Fruit fly (Drosophila melanogaster) whole organism, embryonic: ENCODE results near the gene elgi.

ENCODE experiments used
- ATbp ChIP-seq: fragments of 200-800 bp; sonication (Bioruptor generic); optimal IDR thresholded peaks from 2 replicates; lab custom pipeline; 2017; ENCODE audit warnings: missing biosample characterization, mild to moderate bottlenecking, missing genetic modification characterization, missing genetic modification reagents
- Asciz ChIP-seq: fragments of 200-800 bp; sonication (Bioruptor generic); optimal IDR thresholded peaks from 2 replicates; lab custom pipeline; 2017; ENCODE audit warnings: missing biosample characterization, mild to moderate bottlenecking, missing genetic modification characterization, missing genetic modification reagents
- Atf6 ChIP-seq: fragments of 200-800 bp; sonication (Bioruptor generic); IDR thresholded peaks from 2 replicates; pipeline ENCODE4 v1.3.6; 2022; ENCODE audit warnings: missing biosample characterization, missing genetic modification characterization
- Awh ChIP-seq: fragments of 200-800 bp; sonication (Bioruptor generic); IDR thresholded peaks from 2 replicates; pipeline ENCODE4, ENCODE4 v1.3.6; 2022; ENCODE audit warnings: missing biosample characterization, missing genetic modification characterization
- Blimp-1 ChIP-seq: fragments of 200-800 bp; sonication (Bioruptor generic); optimal IDR thresholded peaks from 3 replicates; lab custom pipeline; 2018; ENCODE audit warnings: missing biosample characterization, missing genetic modification characterization, mild to moderate bottlenecking, moderate library complexity, missing genetic modification reagents
- CG10209 ChIP-seq: fragments of 200-800 bp; sonication (Bioruptor generic); optimal IDR thresholded peaks from 3 replicates; lab custom pipeline; 2017; ENCODE audit warnings: missing biosample characterization, mild to moderate bottlenecking, missing genetic modification characterization, missing genetic modification reagents
- CG10565 ChIP-seq: fragments of 200-800 bp; sonication (Bioruptor generic); optimal IDR thresholded peaks from 3 replicates; lab custom pipeline; 2016; ENCODE audit warnings: missing biosample characterization, mild to moderate bottlenecking, missing genetic modification characterization
- CG10654 ChIP-seq: fragments of 200-800 bp; sonication (Bioruptor generic); optimal IDR thresholded peaks from 2 replicates; lab custom pipeline; 2016; ENCODE audit warnings: missing biosample characterization, missing genetic modification characterization
- CG1233 ChIP-seq: fragments of 200-800 bp; sonication (Bioruptor generic); optimal IDR thresholded peaks from 4 replicates; lab custom pipeline; 2018; ENCODE audit warnings: missing biosample characterization, mild to moderate bottlenecking, missing genetic modification characterization
- CG13296 ChIP-seq: fragments of 200-800 bp; sonication (Bioruptor generic); optimal IDR thresholded peaks from 3 replicates; lab custom pipeline; 2018; ENCODE audit warnings: missing biosample characterization, mild to moderate bottlenecking, missing genetic modification characterization
- CG13624 ChIP-seq: fragments of 200-800 bp; sonication (Bioruptor generic); optimal IDR thresholded peaks from 2 replicates; lab custom pipeline; 2016; ENCODE audit warnings: missing biosample characterization, missing genetic modification characterization
- CG16779 ChIP-seq: fragments of 200-800 bp; sonication (Bioruptor generic); IDR thresholded peaks from 2 replicates; pipeline ENCODE4 v1.3.6; 2022; ENCODE audit warnings: missing biosample characterization, missing genetic modification characterization
- CG16815 ChIP-seq: fragments of 200-800 bp; sonication (Bioruptor generic); optimal IDR thresholded peaks from 3 replicates; lab custom pipeline; 2017; ENCODE audit warnings: missing biosample characterization, mild to moderate bottlenecking, missing genetic modification characterization
- CG17186 ChIP-seq: fragments of 200-800 bp; sonication (Bioruptor generic); optimal IDR thresholded peaks from 3 replicates; lab custom pipeline; 2017; ENCODE audit warnings: missing biosample characterization, missing genetic modification reagents, missing genetic modification characterization
- CG17568 ChIP-seq: fragments of 200-800 bp; sonication (Bioruptor generic); optimal IDR thresholded peaks from 2 replicates; lab custom pipeline; 2018; ENCODE audit warnings: missing biosample characterization, mild to moderate bottlenecking, missing genetic modification characterization, moderate library complexity
- CG2129 ChIP-seq: fragments of 200-800 bp; sonication (Bioruptor generic); IDR thresholded peaks from 2 replicates; pipeline ENCODE4 v1.3.6; 2022; ENCODE audit warnings: missing biosample characterization, missing genetic modification characterization; ENCODE audit not compliant: partially characterized antibody
- CG3065 ChIP-seq: fragments of 200-800 bp; sonication (Bioruptor generic); optimal IDR thresholded peaks from 2 replicates; lab custom pipeline; 2016; ENCODE audit warnings: missing biosample characterization, missing genetic modification characterization
- CG31224 ChIP-seq: fragments of 200-800 bp; sonication (Bioruptor generic); IDR thresholded peaks from 2 replicates; pipeline ENCODE4 v1.3.6; 2022; ENCODE audit warnings: missing biosample characterization, missing genetic modification characterization
- CG33213 ChIP-seq: fragments of 200-800 bp; sonication (Bioruptor generic); optimal IDR thresholded peaks from 3 replicates; lab custom pipeline; 2016; ENCODE audit warnings: missing biosample characterization, missing genetic modification characterization
- CG4328 ChIP-seq: fragments of 200-800 bp; sonication (Bioruptor generic); optimal IDR thresholded peaks from 3 replicates; lab custom pipeline; 2017; ENCODE audit warnings: missing biosample characterization, missing genetic modification reagents, missing genetic modification characterization
- CG4360 ChIP-seq: fragments of 200-800 bp; sonication (Bioruptor generic); IDR thresholded peaks from 2 replicates; pipeline ENCODE4 v1.3.6; 2022; ENCODE audit warnings: missing biosample characterization, missing genetic modification characterization
- CG43689 ChIP-seq: fragments of 200-800 bp; sonication (Bioruptor generic); IDR thresholded peaks from 2 replicates; pipeline ENCODE4 v1.3.6; 2022; ENCODE audit warnings: missing biosample characterization, missing genetic modification characterization
- CG4707 ChIP-seq: fragments of 200-800 bp; sonication (Bioruptor generic); optimal IDR thresholded peaks from 2 replicates; lab custom pipeline; 2018; ENCODE audit warnings: missing biosample characterization, mild to moderate bottlenecking, missing genetic modification characterization, moderate library complexity
- CG5180 ChIP-seq: fragments of 200-800 bp; sonication (Bioruptor generic); optimal IDR thresholded peaks from 3 replicates; lab custom pipeline; 2017; ENCODE audit warnings: missing biosample characterization, missing genetic modification characterization, mild to moderate bottlenecking, moderate library complexity, missing genetic modification reagents
- CG6689 ChIP-seq: fragments of 200-800 bp; sonication (Bioruptor generic); IDR thresholded peaks from 2 replicates; pipeline ENCODE4 v1.3.6; 2022; ENCODE audit warnings: missing biosample characterization, missing genetic modification characterization
- CG9609 ChIP-seq: fragments of 200-800 bp; sonication (Bioruptor generic); optimal IDR thresholded peaks from 3 replicates; lab custom pipeline; 2016; ENCODE audit warnings: missing biosample characterization, missing genetic modification characterization
- CHES-1-like ChIP-seq: fragments of 200-800 bp; sonication (Bioruptor generic); optimal IDR thresholded peaks from 2 replicates; lab custom pipeline; 2016; ENCODE audit warnings: missing biosample characterization, missing genetic modification characterization
- Gsc ChIP-seq: fragments of 200-800 bp; sonication (Bioruptor generic); IDR thresholded peaks from 2 replicates; pipeline ENCODE4 v1.3.6; 2022; ENCODE audit warnings: missing biosample characterization, missing genetic modification characterization
- H15 ChIP-seq: fragments of 200-800 bp; sonication (Bioruptor generic); IDR thresholded peaks from 3 replicates; pipeline ENCODE4 v1.3.6; 2022; ENCODE audit warnings: missing biosample characterization, missing genetic modification characterization
- Sry-δ ChIP-seq: fragments of 200-800 bp; sonication (Bioruptor generic); optimal IDR thresholded peaks from 2 replicates; lab custom pipeline; 2016; ENCODE audit warnings: missing biosample characterization, missing genetic modification characterization
- bcd ChIP-seq: fragments of 200-800 bp; sonication (Bioruptor generic); optimal IDR thresholded peaks from 2 replicates; lab custom pipeline; 2017; ENCODE audit warnings: missing biosample characterization, mild to moderate bottlenecking, missing genetic modification characterization
- eve ChIP-seq, 2 experiments: fragments of >200 bp; optimal IDR thresholded peaks; 2 replicates each; lab custom pipeline; 2017; ENCODE audit warnings: missing biosample characterization in 2 of 2, missing genetic modification characterization in 2 of 2
- exex ChIP-seq: fragments of 200-800 bp; sonication (Bioruptor generic); optimal IDR thresholded peaks from 4 replicates; lab custom pipeline; 2018; ENCODE audit warnings: missing biosample characterization, mild to moderate bottlenecking, missing genetic modification characterization, moderate library complexity
- fd3F ChIP-seq: fragments of 200-800 bp; sonication (Bioruptor generic); optimal IDR thresholded peaks from 2 replicates; lab custom pipeline; 2018; ENCODE audit warnings: missing biosample characterization, mild to moderate bottlenecking, missing genetic modification characterization, moderate library complexity
- gcm ChIP-seq: fragments of 200-800 bp; sonication (Bioruptor generic); optimal IDR thresholded peaks from 2 replicates; lab custom pipeline; 2019; ENCODE audit warnings: missing biosample characterization, mild to moderate bottlenecking, missing genetic modification characterization, moderate library complexity
- hkb ChIP-seq, 2 experiments: fragments of 200-800 bp in 1 of 2; fragments of >200 bp in 1 of 2; sonication (Bioruptor generic) in 1 of 2; IDR thresholded peaks in 1 of 2; optimal IDR thresholded peaks in 1 of 2; 2 replicates each; pipeline versions ENCODE4 v1.3.6 to Lab custom; 2017 to 2022; ENCODE audit warnings: missing biosample characterization in 1 of 2, missing genetic modification characterization in 1 of 2
- mirr ChIP-seq: fragments of 200-800 bp; sonication (Bioruptor generic); optimal IDR thresholded peaks from 3 replicates; lab custom pipeline; 2018; ENCODE audit warnings: missing biosample characterization, mild to moderate bottlenecking, missing genetic modification characterization
- nmo ChIP-seq: fragments of 200-800 bp; sonication (Bioruptor generic); optimal IDR thresholded peaks from 2 replicates; lab custom pipeline; 2018; ENCODE audit warnings: missing biosample characterization, mild to moderate bottlenecking, missing genetic modification characterization, moderate library complexity
- nom ChIP-seq: fragments of 200-800 bp; sonication (Bioruptor generic); optimal IDR thresholded peaks from 2 replicates; lab custom pipeline; 2017; ENCODE audit warnings: missing biosample characterization, missing genetic modification characterization, mild to moderate bottlenecking, moderate library complexity, missing genetic modification reagents
- row ChIP-seq: fragments of 200-800 bp; sonication (Bioruptor generic); IDR thresholded peaks from 3 replicates; pipeline ENCODE4 v1.3.6; 2022; ENCODE audit warnings: missing biosample characterization, missing genetic modification characterization
- sd ChIP-seq: fragments of 200-800 bp; sonication (Bioruptor generic); optimal IDR thresholded peaks from 3 replicates; lab custom pipeline; 2018; ENCODE audit warnings: missing biosample characterization, mild to moderate bottlenecking, missing genetic modification characterization, moderate library complexity
- toy ChIP-seq: fragments of 200-800 bp; sonication (Bioruptor generic); IDR thresholded peaks from 2 replicates; pipeline ENCODE4 v1.3.6; 2022; ENCODE audit warnings: missing biosample characterization, missing genetic modification characterization
- vvl ChIP-seq: fragments of 200-800 bp; sonication (Bioruptor generic); IDR thresholded peaks from 2 replicates; pipeline ENCODE4 v1.3.6; 2022; ENCODE audit warnings: missing biosample characterization, missing genetic modification characterization
- zfh1 ChIP-seq: fragments of 200-800 bp; sonication (Bioruptor generic); IDR thresholded peaks from 3 replicates; pipeline ENCODE4 v1.3.6; 2022; ENCODE audit warnings: missing biosample characterization, missing genetic modification characterization

The elgi gene

dm6 chr3L:15977565-15977964 is 21.2 kb downstream of the elgi start (continued):
- TF ChIP-seq CG4360 (no peak), Atf6 (GFP tag; lab: Robert Waterston, UW) (peak; percentile 52; the same call in 1 of the 2 replicates), CG13624 (GFP tag; lab: Kevin White, UChicago) (peak; percentile 35), Sry-δ (no peak), CG10565 (GFP tag; lab: Kevin White, UChicago) (no peak), zfh1 (GFP tag; lab: Robert Waterston, UW) (no peak), Blimp-1 (no peak), CG10654 (peak; percentile 18), hkb (optimal IDR thresholded peaks at IDR 0.05; lab: Kevin White, UChicago) (no peak), hkb (GFP tag; IDR thresholded peaks at IDR 0.05; lab: Robert Waterston, UW) (peak; percentile 72), Gsc (GFP tag; lab: Robert Waterston, UW) (0 out of 2 replicates have a peak, but pooled peaks have one; percentile 22), CG9609 (GFP tag; lab: Kevin White, UChicago) (no peak), CG17568 (GFP tag; lab: Kevin White, UChicago) (no peak), CG31224 (GFP tag; lab: Robert Waterston, UW) (peak; percentile 41; the same call in 1 of the 2 replicates), vvl (GFP tag; lab: Robert Waterston, UW) (peak; percentile 79), ATbp (GFP tag; lab: Kevin White, UChicago) (peak; percentile 26), CG6689 (GFP tag; lab: Robert Waterston, UW) (peak; percentile 65), CG13296 (GFP tag; lab: Kevin White, UChicago) (peak; percentile 39), fd3F (GFP tag; lab: Kevin White, UChicago) (no peak), bcd (GFP tag; lab: Kevin White, UChicago) (peak; percentile 39), CG16815 (no peak), CG3065 (GFP tag; lab: Kevin White, UChicago) (no peak), CG16779 (GFP tag; lab: Robert Waterston, UW) (no peak), eve (GFP tag; optimal IDR thresholded peaks at IDR 0.05; lab: Kevin White, UChicago) (no peak), nom (GFP tag; lab: Kevin White, UChicago) (no peak), nmo (GFP tag; lab: Kevin White, UChicago) (peak; percentile 53), Asciz (GFP tag; lab: Kevin White, UChicago) (peak; percentile 56), CG5180 (no peak), CG33213 (GFP tag; lab: Kevin White, UChicago) (no peak), CG10209 (GFP tag; lab: Kevin White, UChicago) (peak; percentile 28), Awh (GFP tag; lab: Robert Waterston, UW) (peak; percentile 76), CG4707 (GFP tag; lab: Kevin White, UChicago) (no peak), CG43689 (no peak)

- no peak for TF ChIP-seq CG4328 (GFP tag; lab: Kevin White, UChicago)
- no peak for TF ChIP-seq toy (GFP tag; lab: Robert Waterston, UW)
- TF ChIP-seq gcm = no peak
- no peak for TF ChIP-seq CG1233 (GFP tag; lab: Kevin White, UChicago)
- TF ChIP-seq sd = peak; percentile 22
- TF ChIP-seq CHES-1-like (GFP tag; lab: Kevin White, UChicago) = no peak
- TF ChIP-seq row (GFP tag; lab: Robert Waterston, UW) = no peak
- TF ChIP-seq mirr = peak; percentile 66
- TF ChIP-seq exex (tag; lab: Kevin White, UChicago) = peak; percentile 48
- no peak for TF ChIP-seq H15 (GFP tag; lab: Robert Waterston, UW)
- TF ChIP-seq CG17186 (GFP tag; lab: Kevin White, UChicago) = no peak
- TF ChIP-seq CG2129 (GFP tag; lab: Robert Waterston, UW) = no peak
These were observed 21.9 kb downstream of the elgi start, which contains the start of gene CG17028 for dm6 chr3L:15978224-15978623. Gene CG17028, plus strand, starts transcription at chr3L:15978524.
